Fruit fly (Drosophila melanogaster): Measurements from ENCODE around the gene fmt.

dm6 chr3L:6133546-6133945 is 40.1 kb downstream of the fmt start, which contains the start of gene Lcp65Ag2:
- no peak for TF ChIP-seq EcR (GFP tag; optimal IDR thresholded peaks at IDR 0.05)
- no peak for TF ChIP-seq CG8478 (optimal IDR thresholded peaks at IDR 0.05)
- no peak for TF ChIP-seq usp (GFP tag; optimal IDR thresholded peaks at IDR 0.05)

All from whole organism.